Fruit fly (Drosophila melanogaster): ENCODE measurements around the gene CG8607.

The CG8607 gene

DNA sequence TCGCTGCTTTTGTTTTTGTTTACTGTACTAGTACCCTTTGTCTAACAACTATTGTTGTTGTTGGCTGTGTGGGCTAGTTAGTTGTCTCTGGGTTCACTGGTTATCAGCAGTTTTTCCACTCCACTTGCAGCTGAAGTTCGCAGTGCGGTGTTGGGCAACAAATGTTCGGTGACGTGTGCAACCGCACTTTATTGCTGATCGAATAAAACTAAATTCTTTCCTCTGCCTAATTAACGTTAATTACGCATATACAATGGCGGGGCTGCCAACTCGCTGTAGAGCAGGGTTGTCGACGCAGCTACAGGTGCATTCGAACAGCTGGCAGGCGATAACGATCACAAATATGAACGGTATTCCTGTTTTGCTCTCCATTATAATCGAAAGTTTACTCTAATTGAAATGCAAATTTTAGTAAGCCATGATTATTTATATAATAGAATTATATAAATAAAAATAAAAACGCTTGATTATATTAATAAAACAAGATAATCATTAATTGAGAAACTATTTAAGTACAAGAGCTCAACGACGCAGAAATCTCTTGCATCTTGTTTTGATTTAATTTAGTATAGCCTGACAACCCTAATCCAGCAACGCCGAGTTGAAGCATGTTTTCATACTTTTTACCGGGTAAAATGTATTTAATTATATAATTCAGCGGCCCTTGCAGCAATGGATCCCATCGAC is 8.8 kb downstream of the CG8607 start, which contains the start of the genes mrva, CG42307 and mus312 (continued):
- peak; percentile 94 for TF ChIP-seq unpg (GFP tag; optimal IDR thresholded peaks at IDR 0.05)
- TF ChIP-seq ci (GFP tag; IDR thresholded peaks at IDR 0.05) = peak; percentile 70; the same call in 2 of the 3 replicates
- TF ChIP-seq jumu (GFP tag; optimal IDR thresholded peaks at IDR 0.05) = peak; percentile 1
- TF ChIP-seq bsh (GFP tag; optimal IDR thresholded peaks at IDR 0.05) = peak in 1 of 2 experiments; percentile 92
- TF ChIP-seq vnd (GFP tag; IDR thresholded peaks at IDR 0.05; ENCODE audit: partially characterized antibody) = no peak
- TF ChIP-seq sqz (GFP tag; optimal IDR thresholded peaks at IDR 0.05) = no peak
- TF ChIP-seq CG11723 (GFP tag; optimal IDR thresholded peaks at IDR 0.05) = peak; percentile 69
- TF ChIP-seq Sry-β (GFP tag; optimal IDR thresholded peaks at IDR 0.05) = peak; percentile 43
- TF ChIP-seq CG8290 (GFP tag; optimal IDR thresholded peaks at IDR 0.05) = peak; percentile 66
- TF ChIP-seq CG8290 (tag; optimal IDR thresholded peaks at IDR 0.05) = no peak
- TF ChIP-seq Dek (tag; optimal IDR thresholded peaks at IDR 0.05) = peak; percentile 91
- TF ChIP-seq yki (optimal IDR thresholded peaks at IDR 0.05) = no peak
- peak; percentile 81; the same call in 2 of the 3 replicates for TF ChIP-seq CG11456 (GFP tag; IDR thresholded peaks at IDR 0.05)
- peak; percentile 96 for TF ChIP-seq CG17361 (GFP tag; IDR thresholded peaks at IDR 0.05)
- 0 out of 2 replicates have a peak, but pooled peaks have one; percentile 54 for TF ChIP-seq CG8765 (GFP tag; IDR thresholded peaks at IDR 0.05)
- peak; percentile 55; the same call in 1 of the 2 replicates for TF ChIP-seq bbx (GFP tag; IDR thresholded peaks at IDR 0.05; ENCODE audit: partially characterized antibody)
- TF ChIP-seq Optix (GFP tag; IDR thresholded peaks at IDR 0.05) = 0 out of 3 replicates have a peak, but pooled peaks have one; percentile 34
- TF ChIP-seq CG3838 (GFP tag; optimal IDR thresholded peaks at IDR 0.05) = peak; percentile 0
- peak; percentile 38; the same call in 1 of the 3 replicates for TF ChIP-seq Opbp (GFP tag; IDR thresholded peaks at IDR 0.05; ENCODE audit: partially characterized antibody)
- TF ChIP-seq wek (GFP tag; optimal IDR thresholded peaks at IDR 0.05) = peak; percentile 98
- peak; percentile 89 for TF ChIP-seq Oli (tag; optimal IDR thresholded peaks at IDR 0.05)
- TF ChIP-seq GATAe (GFP tag; conservative IDR thresholded peaks at IDR 0.05) = no peak
- no peak for TF ChIP-seq CG15011 (GFP tag; optimal IDR thresholded peaks at IDR 0.05)
- peak; percentile 34 for TF ChIP-seq her (GFP tag; optimal IDR thresholded peaks at IDR 0.05)
- no peak for TF ChIP-seq D (optimal IDR thresholded peaks at IDR 0.05)
- peak; percentile 83 for TF ChIP-seq D (GFP tag; optimal IDR thresholded peaks at IDR 0.05)
- TF ChIP-seq CG2120 (GFP tag; optimal IDR thresholded peaks at IDR 0.05) = peak; percentile 75
- peak; percentile 36 for TF ChIP-seq CG9797 (GFP tag; optimal IDR thresholded peaks at IDR 0.05)
- peak in 1 of 2 experiments; percentile 17 for TF ChIP-seq tll (GFP tag; optimal IDR thresholded peaks at IDR 0.05)
- TF ChIP-seq D19A (tag; optimal IDR thresholded peaks at IDR 0.05) = peak; percentile 88
- TF ChIP-seq nerfin-2 (GFP tag; IDR thresholded peaks at IDR 0.05; ENCODE audit: partially characterized antibody) = no peak
- peak; percentile 100 for TF ChIP-seq CG7745 (tag; optimal IDR thresholded peaks at IDR 0.05)
- TF ChIP-seq Dfd (GFP tag; optimal IDR thresholded peaks at IDR 0.05) = no peak
- no peak for TF ChIP-seq bowl (GFP tag; IDR thresholded peaks at IDR 0.05)
- TF ChIP-seq CG8388 (GFP tag; optimal IDR thresholded peaks at IDR 0.05) = peak; percentile 88
- no peak for TF ChIP-seq usp (GFP tag; optimal IDR thresholded peaks at IDR 0.05)
- TF ChIP-seq so (GFP tag; IDR thresholded peaks at IDR 0.05) = peak; percentile 87; the same call in 2 of the 3 replicates
- TF ChIP-seq gfzf (GFP tag; optimal IDR thresholded peaks at IDR 0.05) = no peak
- TF ChIP-seq oc (tag; optimal IDR thresholded peaks at IDR 0.05) = peak; percentile 84
- peak; percentile 46 for TF ChIP-seq unc-4 (GFP tag; IDR thresholded peaks at IDR 0.05; ENCODE audit: partially characterized antibody)
- TF ChIP-seq CG11504 (tag; optimal IDR thresholded peaks at IDR 0.05) = peak; percentile 91
- TF ChIP-seq CG1024 (GFP tag; IDR thresholded peaks at IDR 0.05) = no peak
- TF ChIP-seq CrebB (tag; optimal IDR thresholded peaks at IDR 0.05) = peak; percentile 58
- peak; percentile 52 for TF ChIP-seq chn (GFP tag; optimal IDR thresholded peaks at IDR 0.05)
- peak; percentile 24 for TF ChIP-seq dm (GFP tag; optimal IDR thresholded peaks at IDR 0.05)
- peak; percentile 70; the same call in 1 of the 2 replicates for TF ChIP-seq danr (GFP tag; IDR thresholded peaks at IDR 0.05)
- peak; percentile 62 for TF ChIP-seq CG8359 (GFP tag; optimal IDR thresholded peaks at IDR 0.05; ENCODE audit: borderline replicate concordance)
- peak; percentile 71 for TF ChIP-seq Max (GFP tag; optimal IDR thresholded peaks at IDR 0.05)
- TF ChIP-seq sisA (GFP tag; IDR thresholded peaks at IDR 0.05) = peak; percentile 74
